Worm (Caenorhabditis elegans) whole organism, L1 larva: ENCODE data around the gene mex-5.

Source experiments
- elt-3 ChIP-seq, 6 experiments: fragments of 150-350 bp in 1 of 6; sonication (generic microtip); optimal IDR thresholded peaks; 2 replicates each; lab custom pipeline; 2017 to 2018; ENCODE audit warnings: missing biosample characterization in 6 of 6, missing genetic modification characterization in 6 of 6, inconsistent platforms in 1 of 6
- lin-39 ChIP-seq: fragments of 150-350 bp; optimal IDR thresholded peaks from 2 replicates; lab custom pipeline; 2014; ENCODE audit warnings: missing biosample characterization, missing genetic modification reagents, missing genetic modification characterization

DNA sequence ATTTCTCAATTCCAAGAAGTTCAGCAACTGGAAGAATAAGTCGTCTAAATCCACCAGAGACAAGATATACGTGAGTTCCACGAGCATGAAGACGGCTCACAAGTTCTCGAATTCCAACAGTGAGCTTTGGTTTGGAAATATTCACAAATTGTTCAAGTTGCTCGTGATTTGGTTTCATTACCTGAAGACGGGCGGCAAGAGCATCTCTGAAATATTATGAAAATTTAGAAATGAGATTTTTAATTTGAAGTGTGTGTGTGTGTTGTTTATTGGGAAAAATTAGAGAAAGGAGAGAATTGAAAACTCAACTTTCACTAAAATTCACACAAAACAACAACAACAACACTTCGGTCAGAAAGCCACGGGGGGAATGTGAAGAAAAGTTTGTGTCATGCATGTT, 37.2 kb downstream of the mex-5 start:
- TF ChIP-seq elt-3 (tag; optimal IDR thresholded peaks at IDR 0.05; lab: Kevin White, UChicago) (no peak), lin-39 (tag; lab: Kevin White, UChicago) (no peak)
